Fruit fly (Drosophila melanogaster) whole organism, prepupa: ENCODE data around the gene CG5199.

Experiments used
- CG10669 ChIP-seq: fragments of 200-800 bp; sonication (Bioruptor generic); optimal IDR thresholded peaks from 3 replicates; lab custom pipeline; 2018; ENCODE audit warnings: missing biosample characterization, mild to moderate bottlenecking, missing genetic modification characterization, moderate library complexity
- CG15336 ChIP-seq: fragments of 200-800 bp; sonication (Bioruptor generic); IDR thresholded peaks from 2 replicates; pipeline ENCODE4 v1.3.6; 2022; ENCODE audit warnings: missing biosample characterization, missing genetic modification characterization
- CG16779 ChIP-seq: fragments of 200-800 bp; sonication (Bioruptor generic); optimal IDR thresholded peaks from 3 replicates; lab custom pipeline; 2017; ENCODE audit warnings: missing biosample characterization, mild to moderate bottlenecking, missing genetic modification characterization
- CG31627 ChIP-seq: fragments of 200-800 bp; sonication (Bioruptor generic); optimal IDR thresholded peaks from 3 replicates; lab custom pipeline; 2016; ENCODE audit warnings: missing biosample characterization, missing genetic modification characterization
- CG32006 ChIP-seq: fragments of 200-800 bp; sonication (Bioruptor generic); optimal IDR thresholded peaks from 3 replicates; lab custom pipeline; 2017; ENCODE audit warnings: missing biosample characterization, mild to moderate bottlenecking, missing genetic modification characterization
- CG3919 ChIP-seq: fragments of 200-800 bp; sonication (Bioruptor generic); optimal IDR thresholded peaks from 3 replicates; lab custom pipeline; 2016; ENCODE audit warnings: missing biosample characterization, missing genetic modification characterization
- CG4318 ChIP-seq: fragments of 200-800 bp; sonication (Bioruptor generic); optimal IDR thresholded peaks from 3 replicates; lab custom pipeline; 2017; ENCODE audit warnings: missing biosample characterization, mild to moderate bottlenecking, missing genetic modification characterization
- CG6792 ChIP-seq: fragments of 200-800 bp; sonication (Bioruptor generic); optimal IDR thresholded peaks from 3 replicates; lab custom pipeline; 2016; ENCODE audit warnings: missing biosample characterization, missing genetic modification characterization
- CG6808 ChIP-seq: fragments of 200-800 bp; sonication (Bioruptor generic); optimal IDR thresholded peaks from 3 replicates; lab custom pipeline; 2017; ENCODE audit warnings: missing biosample characterization, missing genetic modification characterization, mild to moderate bottlenecking, moderate library complexity, missing genetic modification reagents
- CG6854 ChIP-seq: fragments of 200-800 bp; sonication (Bioruptor generic); optimal IDR thresholded peaks from 2 replicates; lab custom pipeline; 2017; ENCODE audit warnings: missing biosample characterization, mild to moderate bottlenecking, missing genetic modification characterization
- CG7368 ChIP-seq: fragments of 200-800 bp; sonication (Bioruptor generic); optimal IDR thresholded peaks from 3 replicates; lab custom pipeline; 2016; ENCODE audit warnings: missing biosample characterization, missing genetic modification characterization
- CG8319 ChIP-seq: fragments of 200-800 bp; sonication (Bioruptor generic); optimal IDR thresholded peaks from 3 replicates; lab custom pipeline; 2016; ENCODE audit warnings: missing biosample characterization, missing genetic modification characterization
- CG8632 ChIP-seq: fragments of 200-800 bp; sonication (Bioruptor generic); optimal IDR thresholded peaks from 3 replicates; lab custom pipeline; 2016; ENCODE audit warnings: missing biosample characterization, missing genetic modification characterization
- Eip75B ChIP-seq: fragments of 200-800 bp; sonication (Bioruptor generic); optimal IDR thresholded peaks from 3 replicates; lab custom pipeline; 2016; ENCODE audit warnings: missing biosample characterization, missing genetic modification characterization
- Eip78C ChIP-seq: fragments of 200-800 bp; sonication (Bioruptor generic); peaks from one replicate; lab custom pipeline; 2016; ENCODE audit warnings: missing biosample characterization, missing genetic modification characterization
- Eip93F ChIP-seq: fragments of 200-800 bp; sonication (Bioruptor generic); optimal IDR thresholded peaks from 2 replicates; lab custom pipeline; 2016; ENCODE audit warnings: missing biosample characterization, mild to moderate bottlenecking, missing genetic modification characterization
- Ets96B ChIP-seq: fragments of 200-800 bp; optimal IDR thresholded peaks from 2 replicates; lab custom pipeline; 2019; ENCODE audit warnings: missing biosample characterization, mild to moderate bottlenecking, missing genetic modification characterization, moderate library complexity
- Gug ChIP-seq: fragments of 200-800 bp; sonication (Bioruptor generic); IDR thresholded peaks from 2 replicates; pipeline ENCODE4 v1.3.6; 2022; ENCODE audit warnings: missing biosample characterization, missing genetic modification characterization
- Hr38 ChIP-seq: sonication (Bioruptor generic); optimal IDR thresholded peaks from 2 replicates; lab custom pipeline; 2016; ENCODE audit warnings: missing biosample characterization, missing genetic modification characterization
- Hr4 ChIP-seq: fragments of 200-800 bp; sonication (Bioruptor generic); optimal IDR thresholded peaks from 3 replicates; lab custom pipeline; 2016; ENCODE audit warnings: missing biosample characterization, missing genetic modification characterization
- Lpt ChIP-seq: fragments of 200-800 bp; sonication (Bioruptor generic); optimal IDR thresholded peaks from 3 replicates; lab custom pipeline; 2016; ENCODE audit warnings: missing biosample characterization, missing genetic modification characterization
- Met ChIP-seq: fragments of 200-800 bp; sonication (Bioruptor generic); optimal IDR thresholded peaks from 3 replicates; lab custom pipeline; 2016; ENCODE audit warnings: missing biosample characterization, missing genetic modification characterization
- OdsH ChIP-seq: fragments of 200-800 bp; sonication (Bioruptor generic); optimal IDR thresholded peaks from 3 replicates; lab custom pipeline; 2016; ENCODE audit warnings: missing biosample characterization, missing genetic modification characterization
- Smox ChIP-seq: fragments of 200-800 bp; sonication (Bioruptor generic); optimal IDR thresholded peaks from 3 replicates; lab custom pipeline; 2016; ENCODE audit warnings: missing biosample characterization, missing genetic modification characterization
- Sox14 ChIP-seq: fragments of 200-800 bp; sonication (Bioruptor generic); optimal IDR thresholded peaks from 3 replicates; lab custom pipeline; 2016; ENCODE audit warnings: missing biosample characterization, missing genetic modification characterization
- Sox15 ChIP-seq: fragments of 200-800 bp; sonication (Bioruptor generic); optimal IDR thresholded peaks from 3 replicates; lab custom pipeline; 2016; ENCODE audit warnings: missing biosample characterization, missing genetic modification characterization
- acj6 ChIP-seq: fragments of 200-800 bp; sonication (Bioruptor generic); optimal IDR thresholded peaks from 3 replicates; lab custom pipeline; 2016; ENCODE audit warnings: missing biosample characterization, missing genetic modification characterization
- cyc ChIP-seq: fragments of 200-800 bp; sonication (Bioruptor generic); optimal IDR thresholded peaks from 3 replicates; lab custom pipeline; 2016; ENCODE audit warnings: missing biosample characterization, missing genetic modification characterization
- dac ChIP-seq: fragments of 200-800 bp; sonication (Bioruptor generic); optimal IDR thresholded peaks from 2 replicates; lab custom pipeline; 2017; ENCODE audit warnings: missing biosample characterization, mild to moderate bottlenecking, missing genetic modification characterization
- esn ChIP-seq: fragments of 200-800 bp; sonication (Bioruptor generic); optimal IDR thresholded peaks from 2 replicates; lab custom pipeline; 2016; ENCODE audit warnings: missing biosample characterization, mild to moderate bottlenecking, missing genetic modification characterization, moderate library complexity
- fd59A ChIP-seq: fragments of 200-800 bp; sonication (Bioruptor generic); optimal IDR thresholded peaks from 2 replicates; lab custom pipeline; 2017; ENCODE audit warnings: missing biosample characterization, mild to moderate bottlenecking, missing genetic modification characterization, missing genetic modification reagents
- fd85E ChIP-seq: fragments of 200-800 bp; sonication (Bioruptor generic); optimal IDR thresholded peaks from 3 replicates; lab custom pipeline; 2016; ENCODE audit warnings: missing biosample characterization, missing genetic modification characterization
- lz ChIP-seq: fragments of 200-800 bp; sonication (Bioruptor generic); optimal IDR thresholded peaks from 3 replicates; lab custom pipeline; 2016; ENCODE audit warnings: missing biosample characterization, missing genetic modification characterization
- net ChIP-seq: fragments of 200-800 bp; sonication (Bioruptor generic); optimal IDR thresholded peaks from 3 replicates; lab custom pipeline; 2016; ENCODE audit warnings: missing biosample characterization, missing genetic modification characterization
- pdm3 ChIP-seq: fragments of 200-800 bp; sonication (Bioruptor generic); optimal IDR thresholded peaks from 3 replicates; lab custom pipeline; 2016; ENCODE audit warnings: missing biosample characterization, missing genetic modification characterization
- salr ChIP-seq, 2 experiments: fragments of 200-800 bp; sonication (Bioruptor generic); optimal IDR thresholded peaks; 3 replicates each; lab custom pipeline; 2016 to 2018; ENCODE audit warnings: missing biosample characterization in 2 of 2, missing genetic modification characterization in 2 of 2, mild to moderate bottlenecking in 1 of 2
- spab ChIP-seq: fragments of 200-800 bp; sonication (Bioruptor generic); optimal IDR thresholded peaks from 2 replicates; lab custom pipeline; 2017; ENCODE audit warnings: missing biosample characterization, mild to moderate bottlenecking, missing genetic modification characterization, missing genetic modification reagents
- ss ChIP-seq, 2 experiments: fragments of 200-800 bp; sonication (Bioruptor generic); optimal IDR thresholded peaks; 2 replicates in 1 of 2; 3 replicates in 1 of 2; lab custom pipeline; 2017 to 2018; ENCODE audit warnings: mild to moderate bottlenecking in 2 of 2, missing biosample characterization in 2 of 2, missing genetic modification characterization in 2 of 2, moderate library complexity in 1 of 2
- topi ChIP-seq: fragments of 200-800 bp; sonication (Bioruptor generic); optimal IDR thresholded peaks from 3 replicates; lab custom pipeline; 2016; ENCODE audit warnings: missing biosample characterization, missing genetic modification characterization
- vri ChIP-seq: fragments of 200-800 bp; sonication (Bioruptor generic); optimal IDR thresholded peaks from 3 replicates; lab custom pipeline; 2016; ENCODE audit warnings: missing biosample characterization, mild to moderate bottlenecking, missing genetic modification characterization

CG5199 gene

DNA sequence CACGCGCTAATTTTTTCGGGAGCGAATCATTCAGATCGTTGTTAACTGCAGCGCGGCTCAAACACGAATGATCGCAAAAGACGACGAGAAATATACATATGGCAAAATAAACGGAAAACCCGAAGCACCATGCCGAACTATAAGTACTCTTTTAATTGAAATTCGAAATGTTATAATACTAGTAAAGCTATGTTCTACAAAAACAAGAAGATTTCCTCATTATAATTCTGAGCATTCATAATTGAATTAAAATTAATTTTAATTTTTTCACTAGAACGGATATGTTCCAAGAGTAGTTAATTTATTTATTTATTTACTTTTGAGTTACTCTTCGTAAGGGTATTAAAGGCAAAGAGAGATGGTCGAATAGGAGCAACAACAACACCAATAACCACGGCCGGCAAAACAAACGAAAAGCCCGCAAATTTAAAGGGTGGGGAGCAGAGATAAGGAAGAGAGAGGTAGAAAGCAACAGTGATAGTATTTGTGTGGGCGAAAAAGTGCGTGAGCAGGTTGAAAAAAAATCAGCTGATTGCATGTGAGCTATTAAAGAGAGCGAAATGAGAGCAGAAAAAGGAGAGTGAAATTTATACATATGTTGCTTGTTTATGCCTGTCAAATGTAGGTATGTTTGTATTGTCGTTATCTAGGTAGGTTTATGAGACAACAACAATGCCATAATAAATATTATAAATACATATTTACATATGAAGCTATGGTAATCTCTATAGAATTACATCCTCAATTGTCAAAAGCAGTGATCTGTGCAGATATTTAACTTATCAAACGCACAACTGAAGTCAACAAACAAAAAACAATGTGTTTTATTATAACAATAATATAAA lies 41.0 kb upstream of the CG5199 start (continued):
- TF ChIP-seq CG4318 (GFP tag; lab: Kevin White, UChicago) (peak; percentile 68), topi (GFP tag; lab: Kevin White, UChicago) (peak; percentile 95), CG3919 (peak; percentile 91), Eip93F (GFP tag; lab: Kevin White, UChicago) (peak; percentile 61), acj6 (GFP tag; lab: Kevin White, UChicago) (peak; percentile 90), fd59A (GFP tag; lab: Kevin White, UChicago) (peak; percentile 66), esn (GFP tag; lab: Kevin White, UChicago) (peak; percentile 96), Eip78C (GFP tag; lab: Kevin White, UChicago) (peak; percentile 99), Hr38 (GFP tag; lab: Kevin White, UChicago) (no peak), CG6808 (GFP tag; lab: Kevin White, UChicago) (peak; percentile 80)

dm6 chr3L:20491525-20492132 lies 39.0 kb upstream of the CG5199 start, which contains the start of gene ND-39:
Gene ND-39, plus strand, starts transcription at chr3L:20492082.
- TF ChIP-seq Eip78C (GFP tag; lab: Kevin White, UChicago) (peak; percentile 1), vri (GFP tag; lab: Kevin White, UChicago) (peak; percentile 10), Gug (GFP tag; lab: Robert Waterston, UW) (no peak)
- TF ChIP-seq, all 60 proteins: peak for 2

DNA sequence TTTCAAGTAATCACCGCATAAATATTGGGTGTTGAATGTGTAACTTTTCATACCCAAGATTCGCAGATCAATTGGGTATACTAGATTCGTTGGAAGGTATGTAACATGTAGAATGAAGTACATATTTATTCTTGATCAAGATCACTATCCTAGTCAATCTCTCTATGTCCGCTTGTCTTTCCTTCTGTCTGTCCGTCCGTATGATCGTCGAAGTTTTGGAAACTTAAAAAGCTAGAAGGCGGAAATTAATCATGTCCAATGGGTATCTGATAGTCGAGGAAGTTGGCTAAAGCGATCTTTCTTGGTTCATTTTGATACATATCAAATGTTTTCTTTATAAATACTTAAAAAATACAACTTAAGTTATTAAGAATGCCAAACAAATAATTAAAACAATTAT lies 35.0 kb upstream of the CG5199 start:
- TF ChIP-seq Eip78C (GFP tag; lab: Kevin White, UChicago) (no peak), lz (GFP tag; lab: Kevin White, UChicago) (peak; percentile 0), esn (GFP tag; lab: Kevin White, UChicago) (peak; percentile 2)

- TF ChIP-seq CG8319 (GFP tag; lab: Kevin White, UChicago) = peak; percentile 75
- peak; percentile 80 for TF ChIP-seq Eip75B (GFP tag; lab: Kevin White, UChicago)
- no peak for TF ChIP-seq CG15336 (GFP tag; lab: Robert Waterston, UW)
- peak; percentile 68 for TF ChIP-seq Sox15 (GFP tag; lab: Kevin White, UChicago)
- peak; percentile 82 for TF ChIP-seq Eip93F (GFP tag; lab: Kevin White, UChicago)
- TF ChIP-seq dac (GFP tag; lab: Kevin White, UChicago) = peak; percentile 65
- TF ChIP-seq CG31627 = peak; percentile 88
- peak; percentile 87 for TF ChIP-seq Sox14 (GFP tag; lab: Kevin White, UChicago)
- peak; percentile 82 for TF ChIP-seq topi (GFP tag; lab: Kevin White, UChicago)
- TF ChIP-seq Hr4 (GFP tag; lab: Kevin White, UChicago) = peak; percentile 89
- TF ChIP-seq acj6 (GFP tag; lab: Kevin White, UChicago) = peak; percentile 83
- TF ChIP-seq CG6792 (GFP tag; lab: Kevin White, UChicago) = peak; percentile 85
- peak; percentile 79 for TF ChIP-seq CG8632 (GFP tag; lab: Kevin White, UChicago)
- peak; percentile 91 for TF ChIP-seq cyc (GFP tag; lab: Kevin White, UChicago)
- TF ChIP-seq fd85E (GFP tag; lab: Kevin White, UChicago) = peak; percentile 14
- peak; percentile 86 for TF ChIP-seq Lpt (GFP tag; lab: Kevin White, UChicago)
- peak; percentile 60 for TF ChIP-seq spab (GFP tag; lab: Kevin White, UChicago)
- peak; percentile 93 for TF ChIP-seq CG3919
- peak; percentile 92 for TF ChIP-seq esn (GFP tag; lab: Kevin White, UChicago)
- peak; percentile 87 for TF ChIP-seq CG7368 (GFP tag; lab: Kevin White, UChicago)
- peak; percentile 78 for TF ChIP-seq CG10669 (GFP tag; lab: Kevin White, UChicago)
- TF ChIP-seq ss (GFP tag; optimal IDR thresholded peaks at IDR 0.05; lab: Kevin White, UChicago) = peak; percentile 52 to 74
- TF ChIP-seq Smox (GFP tag; lab: Kevin White, UChicago) = peak; percentile 87
- peak; percentile 89 for TF ChIP-seq CG32006
- peak; percentile 81 for TF ChIP-seq Ets96B (tag; lab: Kevin White, UChicago)
- peak; percentile 73 for TF ChIP-seq CG6808 (GFP tag; lab: Kevin White, UChicago)
- TF ChIP-seq Eip78C (GFP tag; lab: Kevin White, UChicago) = peak; percentile 96
- TF ChIP-seq Met (GFP tag; lab: Kevin White, UChicago) = peak; percentile 84
- peak; percentile 86 for TF ChIP-seq OdsH (GFP tag; lab: Kevin White, UChicago)
- TF ChIP-seq CG16779 = peak; percentile 74
- TF ChIP-seq Gug (GFP tag; lab: Robert Waterston, UW) = no peak
- peak; percentile 67 for TF ChIP-seq CG6854 (GFP tag; lab: Kevin White, UChicago)
- peak; percentile 88 for TF ChIP-seq pdm3 (GFP tag; lab: Kevin White, UChicago)
- TF ChIP-seq salr (GFP tag; optimal IDR thresholded peaks at IDR 0.05; lab: Kevin White, UChicago) = peak; percentile 54 to 85
- peak; percentile 92 for TF ChIP-seq net (GFP tag; lab: Kevin White, UChicago)
- peak; percentile 56 for TF ChIP-seq fd59A (GFP tag; lab: Kevin White, UChicago)
Observed at dm6 chr3L:20474789-20475208, 22.1 kb upstream of the CG5199 start.
